Worm (Caenorhabditis elegans) whole organism, L2 larva: ENCODE results near the gene C09G9.8.

ENCODE experiments used
- ama-1 ChIP-seq: fragments of 150-350 bp; optimal IDR thresholded peaks from 2 replicates; lab custom pipeline; 2018; ENCODE audit warnings: inconsistent platforms
- gmeb-1 ChIP-seq: fragments of 150-350 bp; optimal IDR thresholded peaks from 2 replicates; lab custom pipeline; 2014; ENCODE audit warnings: missing biosample characterization, missing genetic modification characterization
- lin-39 ChIP-seq: fragments of 150-350 bp; optimal IDR thresholded peaks from 2 replicates; lab custom pipeline; 2014; ENCODE audit warnings: missing biosample characterization, missing genetic modification reagents, missing genetic modification characterization
- nhr-237 ChIP-seq: fragments of 150-350 bp; optimal IDR thresholded peaks from 2 replicates; lab custom pipeline; 2014; ENCODE audit warnings: missing biosample characterization, missing genetic modification characterization

- TF ChIP-seq lin-39 (tag; lab: Kevin White, UChicago), result no peak
- TF ChIP-seq nhr-237 (tag; lab: Kevin White, UChicago), result no peak
- TF ChIP-seq gmeb-1 (tag; lab: Kevin White, UChicago), result no peak
- no peak for TF ChIP-seq ama-1 (lab: Kevin White, UChicago)
These were observed 29.1 kb upstream of the C09G9.8 start, which contains the start of gene alp-1 for ce11 chrIV:8852194-8852593.
